Fruit fly (Drosophila melanogaster): ENCODE measurements around the gene PIG-P.

Gene PIG-P

dm6 chr3R:26059195-26059594 is 1.2 kb upstream of the PIG-P start, which contains the start of the genes RpL34a and Trmt61 (continued):
- TF ChIP-seq achi (GFP tag; optimal IDR thresholded peaks at IDR 0.05) (peak; percentile 77), CG9139 (GFP tag; optimal IDR thresholded peaks at IDR 0.05) (peak; percentile 79), CG6792 (GFP tag; optimal IDR thresholded peaks at IDR 0.05) (peak; percentile 75), Met (GFP tag; optimal IDR thresholded peaks at IDR 0.05) (peak; percentile 82), dsx (GFP tag; optimal IDR thresholded peaks at IDR 0.05; ENCODE audit: poor library complexity, severe bottlenecking) (peak; percentile 61), CG34406 (GFP tag; optimal IDR thresholded peaks at IDR 0.05) (peak; percentile 77), CG7368 (GFP tag; optimal IDR thresholded peaks at IDR 0.05) (peak; percentile 62), Gug (GFP tag; IDR thresholded peaks at IDR 0.05) (peak; percentile 31; the same call in 1 of the 2 replicates), pdm3 (GFP tag; optimal IDR thresholded peaks at IDR 0.05) (peak; percentile 79), CG11294 (GFP tag; IDR thresholded peaks at IDR 0.05) (no peak), Eip93F (GFP tag; optimal IDR thresholded peaks at IDR 0.05) (no peak), Sox14 (GFP tag; optimal IDR thresholded peaks at IDR 0.05) (peak; percentile 56), Ets96B (tag; optimal IDR thresholded peaks at IDR 0.05) (peak; percentile 64), vri (GFP tag; optimal IDR thresholded peaks at IDR 0.05) (peak; percentile 70), Blimp-1 (GFP tag; optimal IDR thresholded peaks at IDR 0.05) (peak; percentile 74), Hr4 (GFP tag; optimal IDR thresholded peaks at IDR 0.05) (peak; percentile 47), CG16779 (tag; optimal IDR thresholded peaks at IDR 0.05) (peak; percentile 70), Hr39 (GFP tag; optimal IDR thresholded peaks at IDR 0.05) (peak; percentile 60), CG8632 (GFP tag; optimal IDR thresholded peaks at IDR 0.05) (peak; percentile 66), Eip75B (GFP tag; optimal IDR thresholded peaks at IDR 0.05) (peak; percentile 87), fd85E (GFP tag; optimal IDR thresholded peaks at IDR 0.05) (peak; percentile 50), fkh (GFP tag; optimal IDR thresholded peaks at IDR 0.05) (peak; percentile 98), CG11902 (GFP tag; optimal IDR thresholded peaks at IDR 0.05) (peak; percentile 41), salr (GFP tag; optimal IDR thresholded peaks at IDR 0.05) (peak; percentile 36 to 56), Sox15 (GFP tag; optimal IDR thresholded peaks at IDR 0.05) (peak; percentile 6), CG15336 (GFP tag; IDR thresholded peaks at IDR 0.05) (peak; percentile 43; the same call in 1 of the 2 replicates), Lpt (GFP tag; optimal IDR thresholded peaks at IDR 0.05) (no peak), CG10631 (GFP tag; optimal IDR thresholded peaks at IDR 0.05) (peak; percentile 45), OdsH (GFP tag; optimal IDR thresholded peaks at IDR 0.05) (peak; percentile 73), cyc (GFP tag; optimal IDR thresholded peaks at IDR 0.05) (peak; percentile 72), acj6 (GFP tag; optimal IDR thresholded peaks at IDR 0.05) (peak; percentile 68), CG3919 (GFP tag; optimal IDR thresholded peaks at IDR 0.05) (peak; percentile 80)

dm6 chr3R:26056381-26056780 is 1.6 kb downstream of the PIG-P start, which contains the start of the genes Sld5 and CG14543:
Gene Sld5, minus strand, starts transcription at chr3R:26056547.
Gene CG14543, plus strand, starts transcription at chr3R:26056630.
- TF ChIP-seq CG6163 (GFP tag; IDR thresholded peaks at IDR 0.05) (0 out of 3 replicates have a peak, but pooled peaks have one; percentile 23), esn (GFP tag; optimal IDR thresholded peaks at IDR 0.05) (peak; percentile 26), lz (GFP tag; optimal IDR thresholded peaks at IDR 0.05) (peak; percentile 9), CG6792 (GFP tag; optimal IDR thresholded peaks at IDR 0.05) (no peak), acj6 (GFP tag; optimal IDR thresholded peaks at IDR 0.05) (no peak), CG3032 (tag; optimal IDR thresholded peaks at IDR 0.05) (no peak), CG10631 (GFP tag; optimal IDR thresholded peaks at IDR 0.05) (no peak), net (GFP tag; optimal IDR thresholded peaks at IDR 0.05) (no peak), CG6854 (GFP tag; optimal IDR thresholded peaks at IDR 0.05) (peak; percentile 15)

dm6 chr3R:26055214-26055632 is 2.8 kb downstream of the PIG-P start, which contains the start of gene Cmpk:
Gene Cmpk, minus strand, starts transcription at chr3R:26055438.
- TF ChIP-seq CG8319 (GFP tag; optimal IDR thresholded peaks at IDR 0.05) (peak; percentile 25), CG6792 (GFP tag; optimal IDR thresholded peaks at IDR 0.05) (peak; percentile 68), fkh (GFP tag; optimal IDR thresholded peaks at IDR 0.05) (peak; percentile 65), Blimp-1 (GFP tag; optimal IDR thresholded peaks at IDR 0.05) (no peak), Smox (GFP tag; optimal IDR thresholded peaks at IDR 0.05) (no peak), pdm3 (GFP tag; optimal IDR thresholded peaks at IDR 0.05) (peak; percentile 52), CG9139 (GFP tag; optimal IDR thresholded peaks at IDR 0.05) (no peak), dsx (GFP tag; optimal IDR thresholded peaks at IDR 0.05; ENCODE audit: poor library complexity, severe bottlenecking) (peak; percentile 35), ss (GFP tag; optimal IDR thresholded peaks at IDR 0.05) (peak in 1 of 2 experiments; percentile 76), Hr39 (GFP tag; optimal IDR thresholded peaks at IDR 0.05) (peak; percentile 22), eg (GFP tag; IDR thresholded peaks at IDR 0.05) (peak; percentile 70), CG34406 (GFP tag; optimal IDR thresholded peaks at IDR 0.05) (peak; percentile 70), CG10631 (GFP tag; optimal IDR thresholded peaks at IDR 0.05) (peak; percentile 19), CG6163 (GFP tag; IDR thresholded peaks at IDR 0.05) (peak; percentile 81), CG15336 (GFP tag; IDR thresholded peaks at IDR 0.05) (peak; percentile 40; the same call in 1 of the 2 replicates), cyc (GFP tag; optimal IDR thresholded peaks at IDR 0.05) (peak; percentile 63), CG6276 (GFP tag; optimal IDR thresholded peaks at IDR 0.05) (no peak), Sox14 (GFP tag; optimal IDR thresholded peaks at IDR 0.05) (peak; percentile 44), CG3032 (tag; optimal IDR thresholded peaks at IDR 0.05) (peak; percentile 22), CG1621 (tag; optimal IDR thresholded peaks at IDR 0.05) (peak; percentile 46), salr (GFP tag; optimal IDR thresholded peaks at IDR 0.05) (peak in 1 of 2 experiments; percentile 58), dac (GFP tag; optimal IDR thresholded peaks at IDR 0.05) (peak; percentile 26), CG8632 (GFP tag; optimal IDR thresholded peaks at IDR 0.05) (peak; percentile 53), Ets96B (tag; optimal IDR thresholded peaks at IDR 0.05) (peak; percentile 1), vri (GFP tag; optimal IDR thresholded peaks at IDR 0.05) (peak; percentile 97)
